Worm (Caenorhabditis elegans) whole organism, young adult: ENCODE results near the gene Y46H3D.1.

Source experiments
- B0035.1 ChIP-seq: sonication (generic microtip); optimal IDR thresholded peaks from 2 replicates; lab custom pipeline; 2016; ENCODE audit warnings: missing genetic modification characterization, mild to moderate bottlenecking, missing compliant biosample characterization, missing genotype, missing genetic modification reagents
- F10E7.11 ChIP-seq: sonication (generic microtip); optimal IDR thresholded peaks from 2 replicates; lab custom pipeline; 2017; ENCODE audit warnings: mild to moderate bottlenecking, missing genetic modification characterization, moderate library complexity, missing compliant biosample characterization
- F22D6.2 ChIP-seq: sonication (generic microtip); optimal IDR thresholded peaks from 2 replicates; lab custom pipeline; 2016; ENCODE audit warnings: mild to moderate bottlenecking, missing genetic modification characterization, missing compliant biosample characterization
- F23B12.7 ChIP-seq: sonication (generic microtip); optimal IDR thresholded peaks from 2 replicates; lab custom pipeline; 2017; ENCODE audit warnings: missing genetic modification characterization, mild to moderate bottlenecking, missing compliant biosample characterization, antibody characterized with exemption, moderate library complexity; ENCODE audit not compliant: insufficient read depth
- F39B2.1 ChIP-seq: fragments of 200-800 bp; sonication (Bioruptor generic); IDR thresholded peaks from 2 replicates; pipeline ENCODE4 v1.3.6; 2022; ENCODE audit warnings: missing genetic modification reagents, missing genetic modification characterization, missing compliant biosample characterization
- F49E8.2 ChIP-seq: sonication (generic microtip); optimal IDR thresholded peaks from 3 replicates; lab custom pipeline; 2017; ENCODE audit warnings: missing genetic modification characterization, mild to moderate bottlenecking, missing compliant biosample characterization, antibody characterized with exemption, moderate library complexity; ENCODE audit not compliant: insufficient read depth
- F55B11.4 ChIP-seq: sonication (generic microtip); optimal IDR thresholded peaks from 2 replicates; lab custom pipeline; 2016; ENCODE audit warnings: missing compliant biosample characterization, missing genetic modification characterization, borderline replicate concordance; ENCODE audit not compliant: insufficient read depth
- F57C9.4 ChIP-seq: sonication (generic microtip); optimal IDR thresholded peaks from 2 replicates; lab custom pipeline; 2017; ENCODE audit warnings: mild to moderate bottlenecking, missing genetic modification characterization, missing compliant biosample characterization
- K11D2.4 ChIP-seq: fragments of 200-800 bp; sonication (Bioruptor generic); IDR thresholded peaks from 2 replicates; pipeline ENCODE4 v1.3.6; 2022; ENCODE audit warnings: missing genetic modification reagents, missing genetic modification characterization, missing compliant biosample characterization
- T07F8.4 ChIP-seq: sonication (generic microtip); optimal IDR thresholded peaks from 2 replicates; lab custom pipeline; 2016; ENCODE audit warnings: mild to moderate bottlenecking, missing genetic modification characterization, moderate library complexity, missing compliant biosample characterization
- Y53F4B.3 ChIP-seq: fragments of 200-800 bp; sonication (Bioruptor generic); IDR thresholded peaks from 2 replicates; pipeline ENCODE4 v1.3.6; 2022; ENCODE audit warnings: missing genetic modification reagents, missing genetic modification characterization, missing compliant biosample characterization
- Y79H2A.3 ChIP-seq: fragments of 200-800 bp; sonication (Bioruptor generic); conservative IDR thresholded peaks from 2 replicates; pipeline ENCODE4 v1.3.6; 2022; ENCODE audit warnings: missing genetic modification reagents, missing genetic modification characterization, missing compliant biosample characterization
- bed-2 ChIP-seq: fragments of 200-800 bp; sonication (Bioruptor generic); IDR thresholded peaks from 2 replicates; pipeline ENCODE4 v1.3.6; 2022; ENCODE audit warnings: missing genetic modification reagents, missing genetic modification characterization, missing compliant biosample characterization
- ccch-3 ChIP-seq: fragments of 200-800 bp; sonication (Bioruptor generic); optimal IDR thresholded peaks from 2 replicates; lab custom pipeline; 2018; ENCODE audit warnings: mild to moderate bottlenecking, missing genetic modification characterization, missing compliant biosample characterization
- cebp-1 ChIP-seq, 2 experiments: fragments of 200-800 bp in 1 of 2; sonication (Bioruptor generic) in 1 of 2; sonication (generic microtip) in 1 of 2; IDR thresholded peaks in 1 of 2; optimal IDR thresholded peaks in 1 of 2; 2 replicates each; pipeline versions ENCODE4 v1.3.6 to Lab custom; 2017 to 2022; ENCODE audit warnings: missing compliant biosample characterization in 2 of 2, missing genetic modification characterization in 2 of 2, mild to moderate bottlenecking in 1 of 2, missing genetic modification reagents in 1 of 2, moderate library complexity in 1 of 2
- ceh-40 ChIP-seq: fragments of 200-800 bp; sonication (Bioruptor generic); IDR thresholded peaks from 2 replicates; pipeline ENCODE4 v1.3.6; 2022; ENCODE audit warnings: missing genetic modification characterization, missing compliant biosample characterization
- hmg-1.2 ChIP-seq: fragments of 200-800 bp; sonication (Bioruptor generic); IDR thresholded peaks from 2 replicates; pipeline ENCODE4 v1.3.6; 2022; ENCODE audit warnings: missing genetic modification reagents, missing genetic modification characterization, missing compliant biosample characterization
- lag-1 ChIP-seq: fragments of 200-800 bp; sonication (Bioruptor generic); IDR thresholded peaks from 2 replicates; pipeline ENCODE4 v1.3.6; 2022; ENCODE audit warnings: missing genetic modification reagents, missing genetic modification characterization, missing compliant biosample characterization
- let-607 ChIP-seq, 2 experiments: fragments of 200-800 bp in 1 of 2; sonication (Bioruptor generic) in 1 of 2; sonication (generic microtip) in 1 of 2; optimal IDR thresholded peaks; 2 replicates each; lab custom pipeline; 2016 to 2018; ENCODE audit warnings: mild to moderate bottlenecking in 2 of 2, missing compliant biosample characterization in 2 of 2, missing genetic modification characterization in 2 of 2, moderate library complexity in 2 of 2, missing genotype in 1 of 2
- lin-26 ChIP-seq: fragments of 200-800 bp; sonication (Bioruptor generic); IDR thresholded peaks from 2 replicates; pipeline ENCODE4 v1.3.6; 2022; ENCODE audit warnings: missing genetic modification reagents, missing genetic modification characterization, missing compliant biosample characterization
- lin-40 ChIP-seq: sonication (generic microtip); optimal IDR thresholded peaks from 2 replicates; lab custom pipeline; 2016; ENCODE audit warnings: missing genetic modification characterization, mild to moderate bottlenecking, missing compliant biosample characterization, missing genotype, missing genetic modification reagents
- madf-10 ChIP-seq: sonication (generic microtip); optimal IDR thresholded peaks from 2 replicates; lab custom pipeline; 2016; ENCODE audit warnings: mild to moderate bottlenecking, missing genetic modification characterization, missing compliant biosample characterization
- madf-6 ChIP-seq: fragments of 200-800 bp; sonication (Bioruptor generic); IDR thresholded peaks from 2 replicates; pipeline ENCODE4 v1.3.6; 2022; ENCODE audit warnings: missing genetic modification reagents, missing genetic modification characterization, missing compliant biosample characterization
- mel-28 ChIP-seq: sonication (generic microtip); optimal IDR thresholded peaks from 2 replicates; lab custom pipeline; 2016; ENCODE audit warnings: borderline replicate concordance, mild to moderate bottlenecking, missing genetic modification characterization, missing compliant biosample characterization
- mes-4 ChIP-seq: sonication (generic microtip); optimal IDR thresholded peaks from 2 replicates; lab custom pipeline; 2016; ENCODE audit warnings: missing genotype, missing genetic modification characterization, missing compliant biosample characterization
- nfya-2 ChIP-seq: fragments of 200-800 bp; sonication (Bioruptor generic); IDR thresholded peaks from 2 replicates; pipeline ENCODE4 v1.3.6; 2022; ENCODE audit warnings: missing genetic modification reagents, missing genetic modification characterization, missing compliant biosample characterization
- pha-4 ChIP-seq: fragments of 150-350 bp; sonication (generic microtip); optimal IDR thresholded peaks from 2 replicates; lab custom pipeline; 2014; ENCODE audit warnings: missing biosample characterization, missing genetic modification reagents, missing genetic modification characterization
- rpc-1 ChIP-seq, 2 experiments: fragments of 150-350 bp in 1 of 2; sonication (generic microtip) in 1 of 2; optimal IDR thresholded peaks; 2 replicates each; lab custom pipeline; 2014 to 2018; ENCODE audit warnings: missing biosample characterization in 1 of 2, missing genetic modification characterization in 1 of 2, missing genetic modification reagents in 1 of 2, missing genotype in 1 of 2
- sdz-38 ChIP-seq: sonication (generic microtip); optimal IDR thresholded peaks from 2 replicates; lab custom pipeline; 2016; ENCODE audit warnings: missing genotype, missing genetic modification characterization, missing compliant biosample characterization
- snpc-3.4 ChIP-seq: sonication (generic microtip); optimal IDR thresholded peaks from 2 replicates; lab custom pipeline; 2017; ENCODE audit warnings: missing genetic modification characterization, mild to moderate bottlenecking, missing compliant biosample characterization, antibody characterized with exemption, moderate library complexity, missing genotype, missing genetic modification reagents
- snpc-4 ChIP-seq, 5 experiments: fragments of 150-350 bp in 1 of 5; sonication (generic microtip) in 4 of 5; optimal IDR thresholded peaks; 2 replicates each; lab custom pipeline; 2014 to 2018; ENCODE audit warnings: missing genetic modification characterization in 5 of 5, missing biosample characterization in 3 of 5, antibody characterized with exemption in 2 of 5, mild to moderate bottlenecking in 2 of 5, missing compliant biosample characterization in 2 of 5, missing genotype in 2 of 5, moderate library complexity in 2 of 5, missing genetic modification reagents in 1 of 5
- unc-62 ChIP-seq: fragments of 150-350 bp; optimal IDR thresholded peaks from 2 replicates; lab custom pipeline; 2014; ENCODE audit warnings: missing biosample characterization, missing genetic modification reagents, missing genetic modification characterization
- zfh-2 ChIP-seq: fragments of 200-800 bp; sonication (Bioruptor generic); conservative IDR thresholded peaks from 2 replicates; pipeline ENCODE4 v1.3.6; 2022; ENCODE audit warnings: missing genetic modification reagents, missing genetic modification characterization, missing compliant biosample characterization
- ztf-18 ChIP-seq: sonication (generic microtip); optimal IDR thresholded peaks from 2 replicates; lab custom pipeline; 2016; ENCODE audit warnings: missing genotype, mild to moderate bottlenecking, missing genetic modification characterization, missing compliant biosample characterization
- ztf-28 ChIP-seq: fragments of 200-800 bp; sonication (Bioruptor generic); IDR thresholded peaks from 2 replicates; pipeline ENCODE4 v1.3.6; 2022; ENCODE audit warnings: missing genetic modification reagents, missing genetic modification characterization, missing compliant biosample characterization

Y46H3D.1 gene

ce11 chrV:1635859-1636258 lies 6.4 kb upstream of the Y46H3D.1 start, which contains the start of gene str-222 (continued):
- no peak for TF ChIP-seq cebp-1 (GFP tag; IDR thresholded peaks at IDR 0.05; lab: Robert Waterston, UW)
- no peak for TF ChIP-seq cebp-1 (tag; optimal IDR thresholded peaks at IDR 0.05; lab: Kevin White, UChicago)
- TF ChIP-seq hmg-1.2 (GFP tag; lab: Robert Waterston, UW), result no peak
- no peak for TF ChIP-seq madf-10

- TF ChIP-seq F55B11.4 (no peak), F49E8.2 (tag; lab: Kevin White, UChicago) (no peak), ceh-40 (GFP tag; lab: Robert Waterston, UW) (no peak), snpc-3.4 (no peak), mes-4 (tag; lab: Kevin White, UChicago) (no peak), ztf-28 (GFP tag; lab: Robert Waterston, UW) (no peak), lag-1 (GFP tag; lab: Robert Waterston, UW) (no peak), ztf-18 (tag; lab: Kevin White, UChicago) (no peak), zfh-2 (no peak), F57C9.4 (tag; lab: Kevin White, UChicago) (no peak), K11D2.4 (GFP tag; lab: Robert Waterston, UW) (no peak), madf-6 (GFP tag; lab: Robert Waterston, UW) (no peak)
These were observed 2.3 kb upstream of the Y46H3D.1 start, which contains the start of gene str-221 for ce11 chrV:1640008-1640407. TSS of gene str-221 (plus strand) at chrV:1640308.

- TF ChIP-seq pha-4 (tag; lab: Kevin White, UChicago) (no peak), nfya-2 (GFP tag; lab: Robert Waterston, UW) (0 out of 2 replicates have a peak, but pooled peaks have one; percentile 55)
These were observed 469 bp downstream of the Y46H3D.1 start for ce11 chrV:1642768-1643167.

DNA sequence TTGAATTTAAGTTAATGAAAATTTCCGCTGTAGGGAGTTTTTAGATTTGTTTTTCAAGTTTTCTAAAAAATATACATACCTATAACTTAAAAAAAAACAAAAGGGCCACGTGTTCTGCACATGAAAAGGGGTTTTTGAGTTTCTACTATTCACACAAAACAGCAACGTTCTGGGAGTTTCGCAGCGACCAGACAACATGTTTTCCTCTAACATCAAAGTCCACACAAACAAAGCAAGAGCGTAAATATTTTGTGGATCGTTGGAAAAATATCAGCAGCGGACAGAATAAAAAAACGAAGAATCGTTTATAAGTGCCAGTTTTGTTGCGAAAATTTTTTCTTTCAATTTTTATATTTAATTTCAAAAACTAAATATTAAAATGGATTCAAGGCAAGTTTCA lies 1.6 kb downstream of the Y46H3D.1 start, which contains the start of gene alh-2:
Gene alh-2 (plus strand): TSS at position 284 of the 400 bp plus-strand sequence.
- TF ChIP-seq F49E8.2 (tag; lab: Kevin White, UChicago) (no peak), sdz-38 (tag; lab: Kevin White, UChicago) (no peak), Y53F4B.3 (no peak)

- TF ChIP-seq let-607 (tag; optimal IDR thresholded peaks at IDR 0.05; lab: Kevin White, UChicago), result no peak
- TF ChIP-seq mel-28 (tag; lab: Kevin White, UChicago), result no peak
- TF ChIP-seq ccch-3, result no peak
- no peak for TF ChIP-seq lin-26 (GFP tag; lab: Robert Waterston, UW)
- no peak for TF ChIP-seq B0035.1 (tag; lab: Kevin White, UChicago)
- no peak for TF ChIP-seq unc-62 (GFP tag; lab: Kevin White, UChicago)
- TF ChIP-seq rpc-1 (optimal IDR thresholded peaks at IDR 0.05; lab: Kevin White, UChicago), result no peak
- no peak for TF ChIP-seq rpc-1 (tag; optimal IDR thresholded peaks at IDR 0.05; lab: Kevin White, UChicago)
- TF ChIP-seq T07F8.4 (tag; lab: Kevin White, UChicago), result no peak
- TF ChIP-seq F23B12.7 (tag; lab: Kevin White, UChicago), result no peak
- TF ChIP-seq F10E7.11 (tag; lab: Kevin White, UChicago), result no peak
- TF ChIP-seq Y79H2A.3, result no peak
- no peak for TF ChIP-seq lag-1 (GFP tag; lab: Robert Waterston, UW)
- TF ChIP-seq bed-2 (GFP tag; lab: Robert Waterston, UW), result no peak
- no peak for TF ChIP-seq snpc-4 (GFP tag; optimal IDR thresholded peaks at IDR 0.05; lab: Kevin White, UChicago)
- TF ChIP-seq snpc-4 (tag; optimal IDR thresholded peaks at IDR 0.05; lab: Kevin White, UChicago), result no peak
- TF ChIP-seq lin-40 (tag; lab: Kevin White, UChicago), result no peak
- no peak for TF ChIP-seq F39B2.1 (GFP tag; lab: Robert Waterston, UW)
- TF ChIP-seq nfya-2 (GFP tag; lab: Robert Waterston, UW), result no peak
- no peak for TF ChIP-seq F22D6.2 (tag; lab: Kevin White, UChicago)
These were observed 5.7 kb downstream of the Y46H3D.1 start, which contains the start of gene irld-45 for ce11 chrV:1648000-1648399. TSS of gene irld-45 (plus strand) at chrV:1648300.
